Worm (Caenorhabditis elegans) whole organism, midembryonic: ENCODE data around the gene F46G11.2.

ENCODE experiments used
- T22C8.4 ChIP-seq: fragments of 200-800 bp; sonication (Bioruptor generic); IDR thresholded peaks from 2 replicates; pipeline ENCODE4 v1.3.6; 2022; ENCODE audit warnings: missing genetic modification characterization, missing compliant biosample characterization
- cog-1 ChIP-seq: sonication (generic microtip); optimal IDR thresholded peaks from 2 replicates; lab custom pipeline; 2016; ENCODE audit warnings: missing genetic modification characterization, missing compliant biosample characterization
- flt-1 ChIP-seq: fragments of 200-800 bp; sonication (Bioruptor generic); IDR thresholded peaks from 2 replicates; pipeline ENCODE4 v1.3.6; 2022; ENCODE audit warnings: missing genetic modification characterization, missing compliant biosample characterization
- klf-2 ChIP-seq: fragments of 200-800 bp; sonication (Bioruptor generic); conservative IDR thresholded peaks from 2 replicates; pipeline ENCODE4 v1.3.6; 2022; ENCODE audit warnings: missing genetic modification reagents, missing genetic modification characterization, missing compliant biosample characterization
- med-1 ChIP-seq: sonication (generic microtip); optimal IDR thresholded peaks from 2 replicates; lab custom pipeline; 2017; ENCODE audit warnings: missing genetic modification characterization, mild to moderate bottlenecking, missing compliant biosample characterization, antibody characterized with exemption, missing genetic modification reagents; ENCODE audit not compliant: insufficient read depth
- ref-1 ChIP-seq: fragments of 200-800 bp; sonication (Bioruptor generic); conservative IDR thresholded peaks from 2 replicates; pipeline ENCODE4 v1.3.6; 2022; ENCODE audit warnings: missing genetic modification reagents, missing genetic modification characterization, missing compliant biosample characterization
- tab-1 ChIP-seq: fragments of 200-800 bp; sonication (Bioruptor generic); IDR thresholded peaks from 2 replicates; pipeline ENCODE4 v1.3.6; 2022; ENCODE audit warnings: missing genetic modification characterization, missing compliant biosample characterization
- ztf-23 ChIP-seq: fragments of 200-800 bp; sonication (Bioruptor generic); IDR thresholded peaks from 2 replicates; pipeline ENCODE4 v1.3.6; 2022; ENCODE audit warnings: missing genetic modification reagents, missing genetic modification characterization, missing compliant biosample characterization
- ztf-29 ChIP-seq: fragments of 200-800 bp; sonication (Bioruptor generic); IDR thresholded peaks from 2 replicates; pipeline ENCODE4 v1.3.6; 2022; ENCODE audit warnings: missing genetic modification reagents, missing genetic modification characterization, missing compliant biosample characterization

DNA sequence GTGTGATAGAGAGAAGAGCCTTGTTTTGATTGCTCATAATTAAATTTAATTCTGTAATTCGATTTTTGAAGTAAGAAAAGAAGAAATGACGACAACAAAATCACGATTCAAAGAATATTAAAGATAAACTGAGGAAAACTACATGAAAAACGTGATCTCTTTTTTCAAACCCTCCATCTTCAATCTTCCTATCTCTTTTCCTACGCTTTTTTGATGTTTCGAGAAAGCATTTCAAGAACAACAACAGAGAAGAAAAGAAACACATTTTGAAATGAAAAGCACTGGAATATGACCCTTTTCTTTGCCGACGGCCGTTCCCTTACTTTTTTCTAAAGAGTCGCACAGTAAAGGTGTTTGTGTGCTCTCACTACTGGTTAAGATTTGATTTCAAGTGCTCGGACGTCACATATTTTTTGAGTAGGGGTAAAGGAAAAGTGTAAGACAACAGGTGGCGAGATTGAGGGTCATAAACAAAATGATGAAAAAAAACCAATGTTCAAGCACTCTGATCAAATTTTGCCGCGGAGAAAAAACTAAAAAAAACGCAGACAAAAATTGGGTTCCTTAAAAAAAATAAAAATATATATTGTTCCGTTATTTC lies 18.0 kb downstream of the F46G11.2 start, which contains the start of gene F13D11.3:
- TF ChIP-seq med-1 (GFP tag; lab: Kevin White, UChicago) (no peak), T22C8.4 (GFP tag; lab: Robert Waterston, UW) (no peak), ztf-23 (GFP tag; lab: Robert Waterston, UW) (no peak), klf-2 (GFP tag; lab: Robert Waterston, UW) (no peak), tab-1 (GFP tag; lab: Robert Waterston, UW) (no peak), cog-1 (tag; lab: Kevin White, UChicago) (no peak), ztf-29 (no peak), flt-1 (GFP tag; lab: Robert Waterston, UW) (no peak), ref-1 (GFP tag; lab: Robert Waterston, UW) (no peak)
